Worm (Caenorhabditis elegans) whole organism, L1 larva: ENCODE data around the gene T12A2.21.

ENCODE experiments used
- nhr-77 ChIP-seq: fragments of 150-350 bp; optimal IDR thresholded peaks from 2 replicates; lab custom pipeline; 2014; ENCODE audit warnings: missing biosample characterization, missing genetic modification characterization
- nhr-85 ChIP-seq: sonication (generic microtip); peaks from one replicate; lab custom pipeline; 2016; ENCODE audit warnings: missing genetic modification characterization, inconsistent platforms, missing compliant biosample characterization
- snpc-4 ChIP-seq: fragments of 150-350 bp; optimal IDR thresholded peaks from 2 replicates; lab custom pipeline; 2014; ENCODE audit warnings: missing biosample characterization, missing genetic modification characterization

ce11 chrIII:6207046-6207445, 29.5 kb downstream of the T12A2.21 start:
- TF ChIP-seq nhr-85 (tag; lab: Kevin White, UChicago) (no peak), snpc-4 (tag; lab: Kevin White, UChicago) (no peak), nhr-77 (tag; lab: Kevin White, UChicago) (no peak)
